Worm (Caenorhabditis elegans) whole organism, L3 larva: Measurements from ENCODE around the gene F35F10.5.

Experiments
- ceh-28 ChIP-seq: fragments of 150-350 bp; optimal IDR thresholded peaks from 2 replicates; lab custom pipeline; 2014; ENCODE audit warnings: missing biosample characterization, missing genetic modification reagents, missing genetic modification characterization
- nhr-11 ChIP-seq: fragments of 150-350 bp; optimal IDR thresholded peaks from 2 replicates; lab custom pipeline; 2014; ENCODE audit warnings: missing biosample characterization, missing genetic modification characterization
- nhr-77 ChIP-seq: fragments of 150-350 bp; optimal IDR thresholded peaks from 2 replicates; lab custom pipeline; 2014; ENCODE audit warnings: missing biosample characterization, missing genetic modification characterization
- snpc-4 ChIP-seq: fragments of 150-350 bp; optimal IDR thresholded peaks from 2 replicates; lab custom pipeline; 2014; ENCODE audit warnings: missing biosample characterization, missing genetic modification characterization
- unc-62 ChIP-seq: fragments of 150-350 bp; sonication (generic microtip); optimal IDR thresholded peaks from 4 replicates; lab custom pipeline; 2014; ENCODE audit warnings: missing biosample characterization, missing genetic modification reagents, missing genetic modification characterization

ce11 chrV:3273577-3274100 is 11.1 kb upstream of the F35F10.5 start, which contains the start of gene T28A11.4:
- no peak for TF ChIP-seq snpc-4
- TF ChIP-seq unc-62 (GFP tag; lab: Kevin White, UChicago): no peak
- no peak for TF ChIP-seq ceh-28 (tag; lab: Kevin White, UChicago)
- TF ChIP-seq nhr-77 (tag; lab: Kevin White, UChicago): no peak
- TF ChIP-seq nhr-11 (tag; lab: Kevin White, UChicago): no peak
